Fruit fly (Drosophila melanogaster): ENCODE data around the gene Slu7.
A peak's percentile ranks its signal among the peaks of the same experiment; 100 is the strongest.

Slu7 gene

DNA sequence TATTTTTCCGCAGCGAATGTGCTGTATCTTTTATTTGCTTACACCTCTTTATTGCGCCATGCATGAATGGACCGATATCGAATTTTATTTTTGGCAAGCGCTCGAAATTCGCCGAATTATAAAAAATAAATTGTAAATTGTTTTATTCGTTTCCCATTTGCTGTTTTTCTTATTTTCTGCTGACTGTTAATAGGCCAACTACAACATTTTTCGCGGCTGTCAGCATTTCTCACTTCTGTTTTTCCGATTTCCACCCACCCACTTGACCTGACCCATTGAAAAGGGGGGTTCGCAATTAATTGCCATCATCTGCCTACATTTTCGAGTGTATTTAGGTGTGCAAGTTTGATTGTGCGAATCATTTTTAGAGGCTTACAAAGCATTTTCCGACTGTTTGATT, 37.7 kb upstream of the Slu7 start:
- TF ChIP-seq Hr4 (GFP tag; optimal IDR thresholded peaks at IDR 0.05) (no peak), CG6854 (GFP tag; optimal IDR thresholded peaks at IDR 0.05) (no peak), achi (GFP tag; optimal IDR thresholded peaks at IDR 0.05) (no peak), dsx (GFP tag; optimal IDR thresholded peaks at IDR 0.05; ENCODE audit: poor library complexity, severe bottlenecking) (no peak), CG8632 (GFP tag; optimal IDR thresholded peaks at IDR 0.05) (no peak), Lpt (GFP tag; optimal IDR thresholded peaks at IDR 0.05) (no peak), CG34406 (GFP tag; optimal IDR thresholded peaks at IDR 0.05) (no peak), Eip93F (GFP tag; optimal IDR thresholded peaks at IDR 0.05) (no peak), esn (GFP tag; optimal IDR thresholded peaks at IDR 0.05) (no peak), net (GFP tag; optimal IDR thresholded peaks at IDR 0.05) (no peak), CG1621 (tag; optimal IDR thresholded peaks at IDR 0.05) (no peak), CG3032 (tag; optimal IDR thresholded peaks at IDR 0.05) (no peak), OdsH (GFP tag; optimal IDR thresholded peaks at IDR 0.05) (no peak), Eip78C (GFP tag) (no peak), spab (GFP tag; optimal IDR thresholded peaks at IDR 0.05) (no peak), CG8319 (GFP tag; optimal IDR thresholded peaks at IDR 0.05) (no peak), fd59A (GFP tag; optimal IDR thresholded peaks at IDR 0.05) (no peak), Blimp-1 (GFP tag; optimal IDR thresholded peaks at IDR 0.05) (no peak)

DNA sequence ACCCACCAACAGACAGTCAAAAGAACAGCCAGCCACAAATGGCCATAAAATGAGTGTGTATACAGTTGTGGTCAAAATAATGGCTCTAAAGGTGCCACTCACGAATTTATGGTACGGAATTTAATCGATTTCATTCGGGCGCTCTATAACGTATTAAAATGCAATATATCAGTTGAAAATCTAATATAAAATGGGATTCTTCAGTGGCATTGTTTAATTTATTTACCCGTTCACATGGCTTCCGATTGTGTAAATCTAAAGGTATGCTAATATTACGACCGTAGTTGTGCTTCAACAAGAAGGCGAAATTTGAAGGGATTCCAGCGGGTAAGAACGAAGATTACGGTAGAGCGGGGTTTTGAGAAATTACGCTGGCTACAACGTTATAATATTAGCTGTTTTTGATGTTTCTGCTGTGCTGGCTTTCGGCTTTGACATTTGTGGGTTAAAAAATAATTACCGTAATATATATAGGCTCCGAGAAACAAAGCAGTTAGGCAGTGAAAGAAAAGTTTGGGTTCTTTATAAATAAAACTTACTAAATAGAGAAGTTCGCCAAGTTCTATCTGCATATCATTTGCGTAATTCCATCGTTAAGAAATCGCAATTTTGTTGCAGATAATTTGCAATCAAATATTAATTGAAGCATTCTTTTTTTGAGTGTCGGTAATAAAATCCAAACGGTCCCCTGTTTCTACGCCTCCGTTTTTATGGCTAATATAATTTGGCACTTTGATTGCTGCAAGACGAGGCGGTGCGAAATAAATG, 36.9 kb upstream of the Slu7 start:
- TF ChIP-seq cyc (GFP tag; optimal IDR thresholded peaks at IDR 0.05) (peak; percentile 21), Hr4 (GFP tag; optimal IDR thresholded peaks at IDR 0.05) (peak; percentile 9), Sox15 (GFP tag; optimal IDR thresholded peaks at IDR 0.05) (no peak), CG8319 (GFP tag; optimal IDR thresholded peaks at IDR 0.05) (no peak), CG32006 (GFP tag; optimal IDR thresholded peaks at IDR 0.05) (peak; percentile 39), net (GFP tag; optimal IDR thresholded peaks at IDR 0.05) (no peak), Hr38 (GFP tag; optimal IDR thresholded peaks at IDR 0.05) (no peak), CG6276 (GFP tag; optimal IDR thresholded peaks at IDR 0.05) (peak; percentile 8), CG11902 (GFP tag; optimal IDR thresholded peaks at IDR 0.05) (no peak), CG6163 (GFP tag; IDR thresholded peaks at IDR 0.05) (no peak), topi (GFP tag; optimal IDR thresholded peaks at IDR 0.05) (peak; percentile 50), salr (GFP tag; optimal IDR thresholded peaks at IDR 0.05) (no peak), fd59A (GFP tag; optimal IDR thresholded peaks at IDR 0.05) (peak; percentile 15), Eip78C (GFP tag) (peak; percentile 80), CG4318 (GFP tag; optimal IDR thresholded peaks at IDR 0.05) (no peak), Lpt (GFP tag; optimal IDR thresholded peaks at IDR 0.05) (no peak), Gug (GFP tag; IDR thresholded peaks at IDR 0.05) (no peak), lz (GFP tag; optimal IDR thresholded peaks at IDR 0.05) (peak; percentile 42), CG7368 (GFP tag; optimal IDR thresholded peaks at IDR 0.05) (no peak), Sox102F (GFP tag; optimal IDR thresholded peaks at IDR 0.05) (peak; percentile 43), CG9139 (GFP tag; optimal IDR thresholded peaks at IDR 0.05) (peak; percentile 13), esn (GFP tag; optimal IDR thresholded peaks at IDR 0.05) (peak; percentile 65), Blimp-1 (GFP tag; optimal IDR thresholded peaks at IDR 0.05) (no peak), dac (GFP tag; optimal IDR thresholded peaks at IDR 0.05) (no peak), CG15336 (GFP tag; IDR thresholded peaks at IDR 0.05) (0 out of 2 replicates have a peak, but pooled peaks have one; percentile 18), CG11294 (GFP tag; IDR thresholded peaks at IDR 0.05) (no peak), CG10631 (GFP tag; optimal IDR thresholded peaks at IDR 0.05) (peak; percentile 5), CG6792 (GFP tag; optimal IDR thresholded peaks at IDR 0.05) (no peak), CG34406 (GFP tag; optimal IDR thresholded peaks at IDR 0.05) (no peak), Sox14 (GFP tag; optimal IDR thresholded peaks at IDR 0.05) (peak; percentile 25), Eip75B (GFP tag; optimal IDR thresholded peaks at IDR 0.05) (peak; percentile 39), CG6808 (GFP tag; optimal IDR thresholded peaks at IDR 0.05) (peak; percentile 7), achi (GFP tag; optimal IDR thresholded peaks at IDR 0.05) (no peak), fd85E (GFP tag; optimal IDR thresholded peaks at IDR 0.05) (no peak), CG11762 (GFP tag; optimal IDR thresholded peaks at IDR 0.05; ENCODE audit: insufficient read depth) (no peak), Smox (GFP tag; optimal IDR thresholded peaks at IDR 0.05) (peak; percentile 38), CG8119 (GFP tag; IDR thresholded peaks at IDR 0.05) (no peak), CG1621 (tag; optimal IDR thresholded peaks at IDR 0.05) (no peak), Ets21C (GFP tag; optimal IDR thresholded peaks at IDR 0.05) (peak; percentile 9), CG3919 (GFP tag; optimal IDR thresholded peaks at IDR 0.05) (peak; percentile 7), Ets96B (tag; optimal IDR thresholded peaks at IDR 0.05) (peak; percentile 32)

Data from whole organism, prepupa.